Fruit fly (Drosophila melanogaster) whole organism, prepupa: ENCODE measurements around the gene CG17271.

Experiments used
- Blimp-1 ChIP-seq: fragments of 200-800 bp; sonication (Bioruptor generic); optimal IDR thresholded peaks from 3 replicates; lab custom pipeline; 2017; ENCODE audit warnings: missing biosample characterization, missing genetic modification characterization, mild to moderate bottlenecking, moderate library complexity, missing genetic modification reagents
- CG10631 ChIP-seq: fragments of 200-800 bp; sonication (Bioruptor generic); optimal IDR thresholded peaks from 2 replicates; lab custom pipeline; 2016; ENCODE audit warnings: missing biosample characterization, missing genetic modification characterization
- CG11294 ChIP-seq: fragments of 200-800 bp; sonication (Bioruptor generic); IDR thresholded peaks from 2 replicates; pipeline ENCODE4 v1.3.6; 2022; ENCODE audit warnings: missing biosample characterization, missing genetic modification characterization
- CG11762 ChIP-seq: fragments of 200-800 bp; sonication (Bioruptor generic); optimal IDR thresholded peaks from 3 replicates; lab custom pipeline; 2016; ENCODE audit warnings: missing biosample characterization, missing genetic modification characterization; ENCODE audit not compliant: insufficient read depth
- CG11902 ChIP-seq: fragments of 200-800 bp; sonication (Bioruptor generic); optimal IDR thresholded peaks from 3 replicates; lab custom pipeline; 2016; ENCODE audit warnings: missing biosample characterization, missing genetic modification characterization
- CG15336 ChIP-seq: fragments of 200-800 bp; sonication (Bioruptor generic); IDR thresholded peaks from 2 replicates; pipeline ENCODE4 v1.3.6; 2022; ENCODE audit warnings: missing biosample characterization, missing genetic modification characterization
- CG1621 ChIP-seq: fragments of 200-800 bp; sonication (Bioruptor generic); optimal IDR thresholded peaks from 3 replicates; lab custom pipeline; 2018; ENCODE audit warnings: missing biosample characterization, mild to moderate bottlenecking, missing genetic modification characterization
- CG16779 ChIP-seq: fragments of 200-800 bp; sonication (Bioruptor generic); optimal IDR thresholded peaks from 3 replicates; lab custom pipeline; 2017; ENCODE audit warnings: missing biosample characterization, mild to moderate bottlenecking, missing genetic modification characterization
- CG31627 ChIP-seq: fragments of 200-800 bp; sonication (Bioruptor generic); optimal IDR thresholded peaks from 3 replicates; lab custom pipeline; 2016; ENCODE audit warnings: missing biosample characterization, missing genetic modification characterization
- CG32006 ChIP-seq: fragments of 200-800 bp; sonication (Bioruptor generic); optimal IDR thresholded peaks from 3 replicates; lab custom pipeline; 2017; ENCODE audit warnings: missing biosample characterization, mild to moderate bottlenecking, missing genetic modification characterization
- CG34406 ChIP-seq: fragments of 200-800 bp; sonication (Bioruptor generic); optimal IDR thresholded peaks from 3 replicates; lab custom pipeline; 2016; ENCODE audit warnings: missing biosample characterization, missing genetic modification characterization
- CG3919 ChIP-seq: fragments of 200-800 bp; sonication (Bioruptor generic); optimal IDR thresholded peaks from 3 replicates; lab custom pipeline; 2016; ENCODE audit warnings: missing biosample characterization, missing genetic modification characterization
- CG6276 ChIP-seq: fragments of 200-800 bp; sonication (Bioruptor generic); optimal IDR thresholded peaks from 2 replicates; lab custom pipeline; 2017; ENCODE audit warnings: missing biosample characterization, mild to moderate bottlenecking, missing genetic modification characterization
- CG7368 ChIP-seq: fragments of 200-800 bp; sonication (Bioruptor generic); optimal IDR thresholded peaks from 3 replicates; lab custom pipeline; 2016; ENCODE audit warnings: missing biosample characterization, missing genetic modification characterization
- CG8319 ChIP-seq: fragments of 200-800 bp; sonication (Bioruptor generic); optimal IDR thresholded peaks from 3 replicates; lab custom pipeline; 2016; ENCODE audit warnings: missing biosample characterization, missing genetic modification characterization
- CG8632 ChIP-seq: fragments of 200-800 bp; sonication (Bioruptor generic); optimal IDR thresholded peaks from 3 replicates; lab custom pipeline; 2016; ENCODE audit warnings: missing biosample characterization, missing genetic modification characterization
- Eip75B ChIP-seq: fragments of 200-800 bp; sonication (Bioruptor generic); optimal IDR thresholded peaks from 3 replicates; lab custom pipeline; 2016; ENCODE audit warnings: missing biosample characterization, missing genetic modification characterization
- Eip78C ChIP-seq: fragments of 200-800 bp; sonication (Bioruptor generic); peaks from one replicate; lab custom pipeline; 2016; ENCODE audit warnings: missing biosample characterization, missing genetic modification characterization
- Eip93F ChIP-seq: fragments of 200-800 bp; sonication (Bioruptor generic); optimal IDR thresholded peaks from 2 replicates; lab custom pipeline; 2016; ENCODE audit warnings: missing biosample characterization, mild to moderate bottlenecking, missing genetic modification characterization
- Ets21C ChIP-seq: fragments of 200-800 bp; sonication (Bioruptor generic); optimal IDR thresholded peaks from 3 replicates; lab custom pipeline; 2016; ENCODE audit warnings: missing biosample characterization, missing genetic modification characterization
- Ets96B ChIP-seq: fragments of 200-800 bp; optimal IDR thresholded peaks from 2 replicates; lab custom pipeline; 2019; ENCODE audit warnings: missing biosample characterization, mild to moderate bottlenecking, missing genetic modification characterization, moderate library complexity
- Gug ChIP-seq: fragments of 200-800 bp; sonication (Bioruptor generic); IDR thresholded peaks from 2 replicates; pipeline ENCODE4 v1.3.6; 2022; ENCODE audit warnings: missing biosample characterization, missing genetic modification characterization
- Hr38 ChIP-seq: sonication (Bioruptor generic); optimal IDR thresholded peaks from 2 replicates; lab custom pipeline; 2016; ENCODE audit warnings: missing biosample characterization, missing genetic modification characterization
- Hr39 ChIP-seq: fragments of 200-800 bp; sonication (Bioruptor generic); optimal IDR thresholded peaks from 2 replicates; lab custom pipeline; 2016; ENCODE audit warnings: missing biosample characterization, missing genetic modification characterization
- Hr4 ChIP-seq: fragments of 200-800 bp; sonication (Bioruptor generic); optimal IDR thresholded peaks from 3 replicates; lab custom pipeline; 2016; ENCODE audit warnings: missing biosample characterization, missing genetic modification characterization
- Lpt ChIP-seq: fragments of 200-800 bp; sonication (Bioruptor generic); optimal IDR thresholded peaks from 3 replicates; lab custom pipeline; 2016; ENCODE audit warnings: missing biosample characterization, missing genetic modification characterization
- Met ChIP-seq: fragments of 200-800 bp; sonication (Bioruptor generic); optimal IDR thresholded peaks from 3 replicates; lab custom pipeline; 2016; ENCODE audit warnings: missing biosample characterization, missing genetic modification characterization
- OdsH ChIP-seq: fragments of 200-800 bp; sonication (Bioruptor generic); optimal IDR thresholded peaks from 3 replicates; lab custom pipeline; 2016; ENCODE audit warnings: missing biosample characterization, missing genetic modification characterization
- Smox ChIP-seq: fragments of 200-800 bp; sonication (Bioruptor generic); optimal IDR thresholded peaks from 3 replicates; lab custom pipeline; 2016; ENCODE audit warnings: missing biosample characterization, missing genetic modification characterization
- Sox14 ChIP-seq: fragments of 200-800 bp; sonication (Bioruptor generic); optimal IDR thresholded peaks from 3 replicates; lab custom pipeline; 2016; ENCODE audit warnings: missing biosample characterization, missing genetic modification characterization
- Sox15 ChIP-seq: fragments of 200-800 bp; sonication (Bioruptor generic); optimal IDR thresholded peaks from 3 replicates; lab custom pipeline; 2016; ENCODE audit warnings: missing biosample characterization, missing genetic modification characterization
- achi ChIP-seq: fragments of 200-800 bp; sonication (Bioruptor generic); optimal IDR thresholded peaks from 3 replicates; lab custom pipeline; 2016; ENCODE audit warnings: missing biosample characterization, missing genetic modification characterization
- acj6 ChIP-seq: fragments of 200-800 bp; sonication (Bioruptor generic); optimal IDR thresholded peaks from 3 replicates; lab custom pipeline; 2016; ENCODE audit warnings: missing biosample characterization, missing genetic modification characterization
- cyc ChIP-seq: fragments of 200-800 bp; sonication (Bioruptor generic); optimal IDR thresholded peaks from 3 replicates; lab custom pipeline; 2016; ENCODE audit warnings: missing biosample characterization, missing genetic modification characterization
- dac ChIP-seq: fragments of 200-800 bp; sonication (Bioruptor generic); optimal IDR thresholded peaks from 2 replicates; lab custom pipeline; 2017; ENCODE audit warnings: missing biosample characterization, mild to moderate bottlenecking, missing genetic modification characterization
- dsx ChIP-seq: fragments of 200-800 bp; optimal IDR thresholded peaks from 3 replicates; lab custom pipeline; 2019; ENCODE audit warnings: missing biosample characterization, mild to moderate bottlenecking, missing genetic modification characterization, moderate library complexity; ENCODE audit not compliant: poor library complexity, severe bottlenecking
- eg ChIP-seq: fragments of 200-800 bp; sonication (Bioruptor generic); IDR thresholded peaks from 3 replicates; pipeline ENCODE4 v1.3.6; 2022; ENCODE audit warnings: missing biosample characterization, missing genetic modification characterization
- fd59A ChIP-seq: fragments of 200-800 bp; sonication (Bioruptor generic); optimal IDR thresholded peaks from 2 replicates; lab custom pipeline; 2017; ENCODE audit warnings: missing biosample characterization, mild to moderate bottlenecking, missing genetic modification characterization, missing genetic modification reagents
- fd85E ChIP-seq: fragments of 200-800 bp; sonication (Bioruptor generic); optimal IDR thresholded peaks from 3 replicates; lab custom pipeline; 2016; ENCODE audit warnings: missing biosample characterization, missing genetic modification characterization
- fkh ChIP-seq: fragments of 200-800 bp; sonication (Bioruptor generic); optimal IDR thresholded peaks from 3 replicates; lab custom pipeline; 2017; ENCODE audit warnings: missing biosample characterization, mild to moderate bottlenecking, missing genetic modification characterization, moderate library complexity
- lz ChIP-seq: fragments of 200-800 bp; sonication (Bioruptor generic); optimal IDR thresholded peaks from 3 replicates; lab custom pipeline; 2016; ENCODE audit warnings: missing biosample characterization, missing genetic modification characterization
- net ChIP-seq: fragments of 200-800 bp; sonication (Bioruptor generic); optimal IDR thresholded peaks from 3 replicates; lab custom pipeline; 2016; ENCODE audit warnings: missing biosample characterization, missing genetic modification characterization
- pdm3 ChIP-seq: fragments of 200-800 bp; sonication (Bioruptor generic); optimal IDR thresholded peaks from 3 replicates; lab custom pipeline; 2016; ENCODE audit warnings: missing biosample characterization, missing genetic modification characterization
- salr ChIP-seq, 2 experiments: fragments of 200-800 bp; sonication (Bioruptor generic); optimal IDR thresholded peaks; 3 replicates each; lab custom pipeline; 2016 to 2018; ENCODE audit warnings: missing biosample characterization in 2 of 2, missing genetic modification characterization in 2 of 2, mild to moderate bottlenecking in 1 of 2
- spab ChIP-seq: fragments of 200-800 bp; sonication (Bioruptor generic); optimal IDR thresholded peaks from 2 replicates; lab custom pipeline; 2017; ENCODE audit warnings: missing biosample characterization, mild to moderate bottlenecking, missing genetic modification characterization, missing genetic modification reagents
- svp ChIP-seq: fragments of 200-800 bp; sonication (Bioruptor generic); peaks from one replicate; lab custom pipeline; 2016; ENCODE audit warnings: missing biosample characterization, missing genetic modification characterization
- topi ChIP-seq: fragments of 200-800 bp; sonication (Bioruptor generic); optimal IDR thresholded peaks from 3 replicates; lab custom pipeline; 2016; ENCODE audit warnings: missing biosample characterization, missing genetic modification characterization
- vri ChIP-seq: fragments of 200-800 bp; sonication (Bioruptor generic); optimal IDR thresholded peaks from 3 replicates; lab custom pipeline; 2016; ENCODE audit warnings: missing biosample characterization, mild to moderate bottlenecking, missing genetic modification characterization

Gene CG17271

DNA sequence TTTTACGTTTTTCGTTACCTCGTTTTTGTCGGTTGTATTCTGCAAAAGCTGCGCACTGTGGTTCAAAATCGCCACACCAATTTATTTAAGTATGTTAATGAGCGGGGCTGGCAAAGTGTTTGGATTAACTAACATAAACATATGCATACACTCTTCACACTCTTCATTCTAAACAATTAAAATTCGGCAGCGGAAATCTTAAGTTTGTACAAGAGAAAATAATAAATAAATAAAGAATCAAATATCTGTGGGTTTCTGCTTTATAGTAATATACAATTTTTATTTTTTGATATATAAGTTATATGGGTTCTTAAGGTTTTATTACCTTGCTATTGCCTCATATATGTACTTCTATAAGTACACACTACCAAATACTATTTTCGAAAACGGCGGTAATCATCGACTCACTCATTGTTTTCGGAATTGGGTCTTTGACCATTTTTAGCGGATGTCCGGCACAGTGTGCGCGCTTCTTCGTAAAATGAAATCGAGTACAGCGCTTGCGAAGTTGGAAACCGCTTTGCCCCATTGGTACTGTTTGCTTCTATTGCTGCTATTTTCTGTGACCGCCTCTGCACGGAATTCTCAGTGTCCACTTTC is 14.7 kb upstream of the CG17271 start (continued):
- TF ChIP-seq CG32006 (GFP tag; lab: Kevin White, UChicago) = peak; percentile 83
- peak; percentile 27 for TF ChIP-seq CG3919
- peak; percentile 81 for TF ChIP-seq Eip78C (GFP tag; lab: Kevin White, UChicago)
- peak; percentile 5 for TF ChIP-seq net
- TF ChIP-seq svp (GFP tag; lab: Kevin White, UChicago) = peak; percentile 75
- peak in 1 of 2 experiments; percentile 49 for TF ChIP-seq salr (GFP tag; optimal IDR thresholded peaks at IDR 0.05; lab: Kevin White, UChicago)
- peak; percentile 49 for TF ChIP-seq Hr4 (GFP tag; lab: Kevin White, UChicago)
- peak; percentile 27 for TF ChIP-seq CG34406 (GFP tag; lab: Kevin White, UChicago)
- no peak for TF ChIP-seq lz (GFP tag; lab: Kevin White, UChicago)
- no peak for TF ChIP-seq CG7368
- peak; percentile 8 for TF ChIP-seq Met (GFP tag; lab: Kevin White, UChicago)
- TF ChIP-seq OdsH (GFP tag; lab: Kevin White, UChicago) = peak; percentile 44
- no peak for TF ChIP-seq Sox15 (GFP tag; lab: Kevin White, UChicago)
- TF ChIP-seq Lpt (GFP tag; lab: Kevin White, UChicago) = no peak
- TF ChIP-seq fd59A (GFP tag; lab: Kevin White, UChicago) = peak; percentile 26

DNA sequence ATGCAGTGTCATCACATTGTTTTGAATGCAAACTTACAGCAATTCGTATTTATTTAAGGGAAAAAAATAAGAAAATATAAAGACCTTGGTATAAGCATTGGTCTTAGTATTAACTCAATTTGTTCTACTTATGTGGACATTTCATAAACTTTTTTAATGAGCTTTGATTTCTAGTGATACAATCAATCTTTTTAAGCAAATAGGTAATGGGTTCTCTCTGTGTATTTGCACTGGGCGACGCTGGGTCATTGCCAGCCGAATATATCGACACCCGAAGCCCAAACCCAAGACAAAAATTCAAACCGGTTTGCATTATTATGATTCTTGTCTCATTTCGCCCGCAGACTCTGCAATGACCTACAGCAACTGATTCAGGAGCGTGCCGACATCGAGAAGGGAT is 13.9 kb upstream of the CG17271 start:
- TF ChIP-seq CG32006 (GFP tag; lab: Kevin White, UChicago) = peak; percentile 13
- no peak for TF ChIP-seq CG8632 (GFP tag; lab: Kevin White, UChicago)
- no peak for TF ChIP-seq CG15336 (GFP tag; lab: Robert Waterston, UW)
- peak; percentile 23 for TF ChIP-seq CG3919
- no peak for TF ChIP-seq Eip75B (GFP tag; lab: Kevin White, UChicago)
- TF ChIP-seq topi (GFP tag; lab: Kevin White, UChicago) = peak; percentile 1
- no peak for TF ChIP-seq lz (GFP tag; lab: Kevin White, UChicago)
- TF ChIP-seq achi (GFP tag; lab: Kevin White, UChicago) = no peak
- no peak for TF ChIP-seq CG11762 (GFP tag; lab: Kevin White, UChicago)
- no peak for TF ChIP-seq fd85E (GFP tag; lab: Kevin White, UChicago)
- TF ChIP-seq eg = no peak
- peak; percentile 6 for TF ChIP-seq Met (GFP tag; lab: Kevin White, UChicago)
- no peak for TF ChIP-seq CG16779 (tag; lab: Kevin White, UChicago)
- no peak for TF ChIP-seq CG6276 (GFP tag; lab: Kevin White, UChicago)
- TF ChIP-seq CG10631 (GFP tag; lab: Kevin White, UChicago) = no peak
- no peak for TF ChIP-seq fkh (GFP tag; lab: Kevin White, UChicago)
- TF ChIP-seq Lpt (GFP tag; lab: Kevin White, UChicago) = no peak
- no peak for TF ChIP-seq Gug (GFP tag; lab: Robert Waterston, UW)
- no peak for TF ChIP-seq Hr39
- peak; percentile 24 for TF ChIP-seq Smox (GFP tag; lab: Kevin White, UChicago)
- no peak for TF ChIP-seq CG8319 (GFP tag; lab: Kevin White, UChicago)
- TF ChIP-seq Ets96B (tag; lab: Kevin White, UChicago) = no peak
- no peak for TF ChIP-seq salr (GFP tag; optimal IDR thresholded peaks at IDR 0.05; lab: Kevin White, UChicago)
- no peak for TF ChIP-seq Sox15 (GFP tag; lab: Kevin White, UChicago)
- TF ChIP-seq vri = no peak
- TF ChIP-seq OdsH (GFP tag; lab: Kevin White, UChicago) = no peak
- TF ChIP-seq net = no peak
- no peak for TF ChIP-seq CG1621 (tag; lab: Kevin White, UChicago)
- peak; percentile 6 for TF ChIP-seq acj6
- TF ChIP-seq Eip93F (GFP tag; lab: Kevin White, UChicago) = no peak
- TF ChIP-seq Sox14 = no peak
- TF ChIP-seq Hr4 (GFP tag; lab: Kevin White, UChicago) = peak; percentile 13
- no peak for TF ChIP-seq dsx
- TF ChIP-seq Ets21C = no peak
- no peak for TF ChIP-seq CG31627 (GFP tag; lab: Kevin White, UChicago)
- no peak for TF ChIP-seq dac (GFP tag; lab: Kevin White, UChicago)
- TF ChIP-seq cyc (GFP tag; lab: Kevin White, UChicago) = peak; percentile 12
- TF ChIP-seq pdm3 (GFP tag; lab: Kevin White, UChicago) = peak; percentile 6
- TF ChIP-seq spab (GFP tag; lab: Kevin White, UChicago) = no peak
- TF ChIP-seq fd59A (GFP tag; lab: Kevin White, UChicago) = no peak
- TF ChIP-seq Blimp-1 = no peak
- no peak for TF ChIP-seq CG11902 (GFP tag; lab: Kevin White, UChicago)
- no peak for TF ChIP-seq Hr38 (GFP tag; lab: Kevin White, UChicago)
- no peak for TF ChIP-seq CG11294 (GFP tag; lab: Robert Waterston, UW)
